Worm (Caenorhabditis elegans): ENCODE data around the gene T27A10.6.

The T27A10.6 gene

DNA sequence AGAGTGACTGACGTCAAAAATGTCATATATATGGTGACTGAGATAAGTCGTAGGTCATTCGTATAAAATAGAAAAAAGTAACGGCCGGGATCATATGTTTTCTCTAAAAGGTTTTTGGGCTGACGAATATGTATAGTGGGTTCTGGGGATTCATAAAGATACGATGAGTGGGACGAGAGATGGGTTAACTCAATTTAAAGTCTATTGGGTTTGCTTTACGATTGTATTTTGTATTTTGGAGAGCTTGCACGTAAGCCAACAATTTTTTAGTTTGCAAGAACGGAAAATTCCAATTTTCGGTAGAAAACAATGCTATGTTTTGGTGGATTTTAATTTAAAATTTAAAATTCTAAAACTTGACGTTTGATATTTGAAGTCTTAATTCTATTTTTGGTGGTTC lies 11.7 kb downstream of the T27A10.6 start:
- TF ChIP-seq tbx-37 (GFP tag; conservative IDR thresholded peaks at IDR 0.05) = no peak
- TF ChIP-seq tbx-11 (GFP tag; IDR thresholded peaks at IDR 0.05) = no peak

ce11 chrX:3583436-3583835 lies 12.7 kb downstream of the T27A10.6 start:
- TF ChIP-seq hnd-1 (tag; optimal IDR thresholded peaks at IDR 0.05) (no peak), sea-1 (GFP tag; conservative IDR thresholded peaks at IDR 0.05) (no peak), flt-1 (GFP tag; IDR thresholded peaks at IDR 0.05) (no peak), pes-1 (GFP tag; IDR thresholded peaks at IDR 0.05) (no peak), ama-1 (optimal IDR thresholded peaks at IDR 0.05) (no peak), ceh-13 (GFP tag; optimal IDR thresholded peaks at IDR 0.05) (no peak), tbx-37 (GFP tag; conservative IDR thresholded peaks at IDR 0.05) (no peak), ets-7 (tag; optimal IDR thresholded peaks at IDR 0.05) (no peak)

ce11 chrX:3581813-3582212 lies 14.3 kb downstream of the T27A10.6 start:
- TF ChIP-seq ets-7 (tag; optimal IDR thresholded peaks at IDR 0.05) (no peak), pes-1 (GFP tag; IDR thresholded peaks at IDR 0.05) (no peak), F13C5.2 (tag; optimal IDR thresholded peaks at IDR 0.05) (no peak), hnd-1 (tag; optimal IDR thresholded peaks at IDR 0.05) (no peak), sea-1 (GFP tag; conservative IDR thresholded peaks at IDR 0.05) (no peak), tra-4 (tag; optimal IDR thresholded peaks at IDR 0.05) (no peak), flt-1 (GFP tag; IDR thresholded peaks at IDR 0.05) (no peak), aly-1 (tag; optimal IDR thresholded peaks at IDR 0.05) (no peak), hmbx-1 (tag; optimal IDR thresholded peaks at IDR 0.05) (no peak)

DNA sequence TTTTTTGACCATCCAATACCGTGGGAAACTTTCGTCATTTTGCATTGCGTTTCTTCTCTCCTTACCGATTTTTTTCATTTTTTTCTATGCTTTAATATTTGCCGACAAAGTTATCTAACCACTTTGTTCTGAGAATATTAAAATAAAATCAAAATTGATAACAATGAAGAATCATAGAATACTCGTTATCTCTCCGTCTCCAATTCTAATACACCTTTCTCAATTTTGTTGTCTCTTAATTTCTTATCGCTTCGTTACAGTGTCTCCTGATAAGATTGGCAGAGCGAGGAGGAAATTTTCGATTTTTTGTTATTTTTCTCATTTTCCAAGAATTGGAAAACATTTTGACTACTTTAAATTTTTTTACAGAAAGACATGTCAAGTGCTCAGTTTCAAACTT lies 19.9 kb downstream of the T27A10.6 start, which contains the start of gene ckc-1:
TSS of gene ckc-1 (plus strand) at position 368 of the 400 bp plus-strand sequence.
- TF ChIP-seq ceh-13 (GFP tag; optimal IDR thresholded peaks at IDR 0.05) (no peak), hmbx-1 (tag; optimal IDR thresholded peaks at IDR 0.05) (no peak), hmg-4 (GFP tag; optimal IDR thresholded peaks at IDR 0.05) (no peak), scrt-1 (GFP tag; IDR thresholded peaks at IDR 0.05) (no peak), ceh-36 (tag; optimal IDR thresholded peaks at IDR 0.05) (no peak), ama-1 (optimal IDR thresholded peaks at IDR 0.05) (no peak), hnd-1 (tag; optimal IDR thresholded peaks at IDR 0.05) (no peak), aly-1 (tag; optimal IDR thresholded peaks at IDR 0.05) (no peak), F13C5.2 (tag; optimal IDR thresholded peaks at IDR 0.05) (no peak), tbx-11 (GFP tag; IDR thresholded peaks at IDR 0.05) (no peak), flt-1 (GFP tag; IDR thresholded peaks at IDR 0.05) (no peak), sea-1 (GFP tag; conservative IDR thresholded peaks at IDR 0.05) (no peak), B0310.2 (tag; optimal IDR thresholded peaks at IDR 0.05) (no peak), pes-1 (GFP tag; IDR thresholded peaks at IDR 0.05) (no peak), tra-4 (tag; optimal IDR thresholded peaks at IDR 0.05) (no peak), ets-7 (tag; optimal IDR thresholded peaks at IDR 0.05) (no peak), tbx-37 (GFP tag; conservative IDR thresholded peaks at IDR 0.05) (no peak)

DNA sequence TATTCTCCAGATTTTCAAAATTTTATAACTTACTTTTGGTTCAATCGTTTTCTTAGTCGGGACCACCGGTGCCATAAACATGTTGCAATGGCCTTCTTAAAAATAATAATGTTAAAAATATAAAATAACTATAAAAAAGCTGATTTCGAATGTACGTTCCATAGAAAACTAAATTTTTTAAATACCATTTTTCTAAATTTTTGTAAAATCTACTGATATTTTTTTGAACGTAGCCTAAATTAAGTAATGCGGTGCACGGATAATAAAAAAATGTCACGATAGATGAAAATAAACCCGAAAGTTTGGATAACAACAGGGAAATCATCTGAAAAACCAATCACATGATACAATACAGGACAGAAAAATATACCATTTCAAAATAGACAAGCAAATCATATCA lies 22.7 kb downstream of the T27A10.6 start, which contains the start of gene T27A10.5:
TSS of gene T27A10.5 (minus strand) at position 101 of the 400 bp plus-strand sequence.
- TF ChIP-seq pes-1 (GFP tag; IDR thresholded peaks at IDR 0.05) (no peak), ama-1 (optimal IDR thresholded peaks at IDR 0.05) (no peak)

DNA sequence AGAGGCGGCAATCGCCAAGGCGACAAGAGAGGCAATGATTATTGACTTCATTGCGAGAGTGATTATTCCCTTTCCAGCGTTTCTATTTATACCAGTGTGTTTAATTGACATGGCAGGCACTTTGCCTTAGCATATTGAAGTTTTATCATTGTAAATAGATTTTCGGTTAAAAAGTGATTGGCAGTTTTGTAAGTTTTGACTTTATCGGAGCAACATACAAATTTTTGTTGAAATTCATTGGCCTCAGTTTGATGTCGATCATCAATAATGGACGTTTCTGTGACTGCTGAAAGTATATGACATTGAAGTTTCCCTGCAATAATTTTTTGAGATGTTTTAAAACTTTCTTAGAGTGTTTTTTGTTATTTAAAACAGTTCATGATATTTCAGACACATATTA lies 23.7 kb downstream of the T27A10.6 start, which contains the start of gene vit-3:
TSS of gene vit-3 (minus strand) at position 60 of the 400 bp plus-strand sequence.
- TF ChIP-seq hmg-4 (GFP tag; optimal IDR thresholded peaks at IDR 0.05) (no peak), ceh-13 (GFP tag; optimal IDR thresholded peaks at IDR 0.05) (no peak), sea-1 (GFP tag; conservative IDR thresholded peaks at IDR 0.05) (no peak), B0310.2 (tag; optimal IDR thresholded peaks at IDR 0.05) (no peak), F13C5.2 (tag; optimal IDR thresholded peaks at IDR 0.05) (no peak), tbx-11 (GFP tag; IDR thresholded peaks at IDR 0.05) (no peak), flt-1 (GFP tag; IDR thresholded peaks at IDR 0.05) (no peak), tra-4 (tag; optimal IDR thresholded peaks at IDR 0.05) (no peak), ets-7 (tag; optimal IDR thresholded peaks at IDR 0.05) (no peak), ama-1 (optimal IDR thresholded peaks at IDR 0.05) (no peak), scrt-1 (GFP tag; IDR thresholded peaks at IDR 0.05) (no peak), ceh-36 (tag; optimal IDR thresholded peaks at IDR 0.05) (no peak), hnd-1 (tag; optimal IDR thresholded peaks at IDR 0.05) (no peak)

DNA sequence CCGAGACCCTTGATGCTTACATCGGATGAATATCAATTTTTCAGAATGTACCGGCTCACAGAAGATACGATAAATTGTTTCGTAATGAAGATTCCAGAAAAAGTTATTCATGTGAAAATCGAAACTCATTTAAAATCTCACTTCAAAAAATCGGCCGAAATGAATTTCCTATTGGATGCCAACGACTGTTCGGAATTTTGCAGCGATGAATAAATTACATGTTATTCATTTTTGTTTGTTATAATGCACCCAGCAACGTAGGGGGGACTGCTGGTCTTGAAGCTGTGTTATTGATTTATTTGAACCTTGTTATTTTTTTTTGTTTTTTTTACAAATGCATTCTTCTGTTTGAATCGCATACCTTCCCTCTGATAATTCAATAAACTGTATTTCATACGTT lies 29.3 kb downstream of the T27A10.6 start:
- TF ChIP-seq sea-1 (GFP tag; conservative IDR thresholded peaks at IDR 0.05) (no peak), B0310.2 (tag; optimal IDR thresholded peaks at IDR 0.05) (no peak), ceh-13 (GFP tag; optimal IDR thresholded peaks at IDR 0.05) (no peak), F13C5.2 (tag; optimal IDR thresholded peaks at IDR 0.05) (no peak)

DNA sequence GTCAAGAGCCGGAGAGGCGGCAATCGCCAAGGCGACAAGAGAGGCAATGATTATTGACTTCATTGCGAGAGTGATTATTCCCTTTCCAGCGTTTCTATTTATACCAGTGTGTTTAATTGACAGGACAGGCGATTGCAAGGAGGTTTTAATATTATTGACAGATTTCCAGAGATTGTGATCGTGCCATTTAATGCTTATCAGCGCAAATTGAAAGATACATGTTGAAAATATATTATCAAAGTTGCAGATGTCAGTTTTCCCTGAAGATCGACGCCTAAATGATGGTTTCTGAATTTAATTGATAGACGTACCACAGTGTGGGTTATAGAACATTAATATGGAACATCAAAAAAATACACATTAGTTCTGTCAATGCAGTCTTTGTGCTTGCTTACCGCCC lies 32.2 kb downstream of the T27A10.6 start, which contains the start of gene vit-4:
TSS of gene vit-4 (minus strand) at position 63 of the 400 bp plus-strand sequence.
- no peak for TF ChIP-seq ama-1 (optimal IDR thresholded peaks at IDR 0.05)
- no peak for TF ChIP-seq hmg-4 (GFP tag; optimal IDR thresholded peaks at IDR 0.05)
- TF ChIP-seq tra-4 (tag; optimal IDR thresholded peaks at IDR 0.05) = no peak
- TF ChIP-seq ceh-13 (GFP tag; optimal IDR thresholded peaks at IDR 0.05) = no peak
- TF ChIP-seq flt-1 (GFP tag; IDR thresholded peaks at IDR 0.05) = no peak
- no peak for TF ChIP-seq B0310.2 (tag; optimal IDR thresholded peaks at IDR 0.05)
- no peak for TF ChIP-seq tbx-37 (GFP tag; conservative IDR thresholded peaks at IDR 0.05)
- TF ChIP-seq aly-1 (tag; optimal IDR thresholded peaks at IDR 0.05) = no peak
- TF ChIP-seq hmbx-1 (tag; optimal IDR thresholded peaks at IDR 0.05) = no peak
- TF ChIP-seq hnd-1 (tag; optimal IDR thresholded peaks at IDR 0.05) = no peak
- no peak for TF ChIP-seq ets-7 (tag; optimal IDR thresholded peaks at IDR 0.05)
- no peak for TF ChIP-seq sea-1 (GFP tag; conservative IDR thresholded peaks at IDR 0.05)

DNA sequence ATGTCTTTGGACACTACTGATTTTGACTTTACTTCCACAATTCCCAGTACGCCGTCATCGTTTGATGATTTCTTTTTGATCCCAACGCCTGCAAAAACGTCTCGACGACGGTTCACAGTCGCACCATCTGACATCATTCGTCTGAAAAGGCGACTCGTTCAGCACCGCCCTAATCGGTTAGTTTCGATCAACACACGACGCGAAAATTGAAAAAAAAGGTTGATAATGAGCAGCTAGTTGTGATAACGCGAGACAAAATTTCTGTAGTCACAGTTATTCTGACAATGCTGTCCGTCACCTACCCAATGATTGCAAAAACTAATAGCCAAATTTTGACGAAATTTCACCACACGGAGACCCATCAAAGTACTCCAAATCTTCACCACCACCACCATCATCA lies 40.2 kb downstream of the T27A10.6 start:
- TF ChIP-seq sea-1 (GFP tag; conservative IDR thresholded peaks at IDR 0.05) = no peak
- TF ChIP-seq hnd-1 (tag; optimal IDR thresholded peaks at IDR 0.05) = no peak
- no peak for TF ChIP-seq tbx-37 (GFP tag; conservative IDR thresholded peaks at IDR 0.05)
- TF ChIP-seq tra-4 (tag; optimal IDR thresholded peaks at IDR 0.05) = no peak
- TF ChIP-seq tbx-11 (GFP tag; IDR thresholded peaks at IDR 0.05) = no peak
- TF ChIP-seq scrt-1 (GFP tag; IDR thresholded peaks at IDR 0.05) = no peak
- TF ChIP-seq flt-1 (GFP tag; IDR thresholded peaks at IDR 0.05) = no peak
- no peak for TF ChIP-seq pes-1 (GFP tag; IDR thresholded peaks at IDR 0.05)
